Fruit fly (Drosophila melanogaster) whole organism, wandering third instar larva: ENCODE measurements around the gene CG5122.

Source experiments
- Abd-B ChIP-seq: fragments of >200 bp; optimal IDR thresholded peaks from 2 replicates; lab custom pipeline; 2017; ENCODE audit warnings: missing biosample characterization, missing genetic modification characterization
- CG32264 ChIP-seq: fragments of 200-800 bp; sonication (Bioruptor generic); optimal IDR thresholded peaks from 2 replicates; lab custom pipeline; 2016; ENCODE audit warnings: missing biosample characterization, missing genetic modification characterization
- CG9705 ChIP-seq: fragments of 200-800 bp; sonication (Bioruptor generic); optimal IDR thresholded peaks from 2 replicates; lab custom pipeline; 2018; ENCODE audit warnings: missing biosample characterization, mild to moderate bottlenecking, missing genetic modification characterization
- CrebA ChIP-seq: fragments of 200-800 bp; sonication (Bioruptor generic); optimal IDR thresholded peaks from 2 replicates; lab custom pipeline; 2016; ENCODE audit warnings: missing biosample characterization, mild to moderate bottlenecking, missing genetic modification characterization, borderline replicate concordance
- Dfd ChIP-seq: fragments of >200 bp; optimal IDR thresholded peaks from 2 replicates; lab custom pipeline; 2017; ENCODE audit warnings: missing biosample characterization, missing genetic modification characterization
- Dif ChIP-seq: fragments of 200-275, 200-300 bp; sonication (Bioruptor generic); optimal IDR thresholded peaks from 2 replicates; lab custom pipeline; 2018; ENCODE audit warnings: missing biosample characterization, missing genetic modification characterization; ENCODE audit not compliant: partially characterized antibody
- GATAd ChIP-seq: sonication (Bioruptor generic); optimal IDR thresholded peaks from 2 replicates; lab custom pipeline; 2016; ENCODE audit warnings: missing biosample characterization, missing genetic modification characterization
- Hnf4 ChIP-seq: fragments of 200-800 bp; sonication (Bioruptor generic); optimal IDR thresholded peaks from 2 replicates; lab custom pipeline; 2016; ENCODE audit warnings: missing biosample characterization, mild to moderate bottlenecking, missing genetic modification characterization
- Hr78 ChIP-seq: fragments of >200 bp; optimal IDR thresholded peaks from 2 replicates; lab custom pipeline; 2017; ENCODE audit warnings: missing biosample characterization, missing genetic modification characterization
- Hr83 ChIP-seq: fragments of 200-300 bp; sonication (Bioruptor generic); optimal IDR thresholded peaks from 2 replicates; lab custom pipeline; 2016; ENCODE audit warnings: missing biosample characterization, mild to moderate bottlenecking, missing genetic modification characterization, moderate library complexity; ENCODE audit not compliant: poor library complexity, severe bottlenecking
- Jra ChIP-seq: sonication (Bioruptor generic); optimal IDR thresholded peaks from 2 replicates; lab custom pipeline; 2016; ENCODE audit warnings: missing biosample characterization, missing genetic modification characterization
- Mio ChIP-seq: sonication (Bioruptor generic); optimal IDR thresholded peaks from 2 replicates; lab custom pipeline; 2016; ENCODE audit warnings: missing biosample characterization, missing genetic modification characterization
- Myc ChIP-seq: fragments of >200 bp; optimal IDR thresholded peaks from 2 replicates; lab custom pipeline; 2017
- N ChIP-seq: fragments of >200 bp; optimal IDR thresholded peaks from 2 replicates; lab custom pipeline; 2018; ENCODE audit warnings: missing biosample characterization, missing external identifiers, missing genetic modification characterization
- OdsH ChIP-seq: fragments of 200-800 bp; sonication (Bioruptor generic); optimal IDR thresholded peaks from 2 replicates; lab custom pipeline; 2016; ENCODE audit warnings: missing biosample characterization, mild to moderate bottlenecking, missing genetic modification characterization
- Rel ChIP-seq, 2 experiments: fragments of 200-800 bp; sonication (Bioruptor generic) in 1 of 2; optimal IDR thresholded peaks; 2 replicates in 1 of 2; 3 replicates in 1 of 2; lab custom pipeline; 2016 to 2019; ENCODE audit warnings: mild to moderate bottlenecking in 2 of 2, missing biosample characterization in 2 of 2, missing genetic modification characterization in 2 of 2, moderate library complexity in 1 of 2
- Sp1 ChIP-seq: fragments of 200-800 bp; sonication (Bioruptor generic); optimal IDR thresholded peaks from 3 replicates; lab custom pipeline; 2019; ENCODE audit warnings: missing biosample characterization, mild to moderate bottlenecking, missing genetic modification characterization, moderate library complexity
- br ChIP-seq: fragments of 200-800 bp; sonication (Bioruptor generic); optimal IDR thresholded peaks from 2 replicates; lab custom pipeline; 2016; ENCODE audit warnings: missing biosample characterization, missing genetic modification characterization
- brk ChIP-seq: fragments of 200-800 bp; sonication (Bioruptor generic); optimal IDR thresholded peaks from 2 replicates; lab custom pipeline; 2016; ENCODE audit warnings: missing biosample characterization, mild to moderate bottlenecking, missing genetic modification characterization
- dmrt93B ChIP-seq: fragments of 200-800 bp; sonication (Bioruptor generic); optimal IDR thresholded peaks from 2 replicates; lab custom pipeline; 2018; ENCODE audit warnings: missing biosample characterization, mild to moderate bottlenecking, missing genetic modification characterization
- ey ChIP-seq: fragments of 200-800 bp; sonication (Bioruptor generic); optimal IDR thresholded peaks from 2 replicates; lab custom pipeline; 2016; ENCODE audit warnings: missing biosample characterization, missing genetic modification characterization
- foxo ChIP-seq, 2 experiments: fragments of 200-800 bp; sonication (Bioruptor generic); optimal IDR thresholded peaks; 2 replicates in 1 of 2; 3 replicates in 1 of 2; lab custom pipeline; 2016 to 2017; ENCODE audit warnings: missing biosample characterization in 2 of 2, missing genetic modification characterization in 2 of 2
- fru ChIP-seq: fragments of 200-800 bp; sonication (Bioruptor generic); optimal IDR thresholded peaks from 3 replicates; lab custom pipeline; 2016; ENCODE audit warnings: missing biosample characterization, mild to moderate bottlenecking, missing genetic modification characterization
- h ChIP-seq: fragments of 200-800 bp; sonication (Bioruptor generic); optimal IDR thresholded peaks from 3 replicates; lab custom pipeline; 2016; ENCODE audit warnings: missing biosample characterization, mild to moderate bottlenecking, missing genetic modification characterization
- jim ChIP-seq: fragments of 175-275, 200-325 bp; sonication (Bioruptor generic); optimal IDR thresholded peaks from 2 replicates; lab custom pipeline; 2016; ENCODE audit warnings: missing biosample characterization, mild to moderate bottlenecking, missing genetic modification characterization
- lola ChIP-seq: fragments of >200 bp; optimal IDR thresholded peaks from 2 replicates; lab custom pipeline; 2017; ENCODE audit warnings: missing biosample characterization, missing genetic modification characterization
- pan ChIP-seq: fragments of >200 bp; optimal IDR thresholded peaks from 2 replicates; lab custom pipeline; 2017
- psq ChIP-seq: fragments of 200-800 bp; sonication (Bioruptor generic); optimal IDR thresholded peaks from 3 replicates; lab custom pipeline; 2017; ENCODE audit warnings: missing biosample characterization, mild to moderate bottlenecking, missing genetic modification characterization, moderate library complexity
- rgr ChIP-seq: fragments of 200-800 bp; sonication (Bioruptor generic); optimal IDR thresholded peaks from 3 replicates; lab custom pipeline; 2016; ENCODE audit warnings: missing biosample characterization, mild to moderate bottlenecking, missing genetic modification characterization
- sage ChIP-seq: fragments of 200-800 bp; sonication (Bioruptor generic); optimal IDR thresholded peaks from 2 replicates; lab custom pipeline; 2016; ENCODE audit warnings: missing biosample characterization, mild to moderate bottlenecking, missing genetic modification characterization
- sv ChIP-seq: fragments of 200-800 bp; sonication (Bioruptor generic); optimal IDR thresholded peaks from 3 replicates; lab custom pipeline; 2016; ENCODE audit warnings: missing biosample characterization, missing genetic modification characterization
- tai ChIP-seq: sonication (Bioruptor generic); optimal IDR thresholded peaks from 2 replicates; lab custom pipeline; 2016; ENCODE audit warnings: missing biosample characterization, missing genetic modification characterization
- usp ChIP-seq: fragments of >200 bp; optimal IDR thresholded peaks from 2 replicates; lab custom pipeline; 2017; ENCODE audit warnings: missing biosample characterization, missing genetic modification characterization
- woc ChIP-seq: sonication (Bioruptor generic); optimal IDR thresholded peaks from 2 replicates; lab custom pipeline; 2016; ENCODE audit warnings: missing biosample characterization, mild to moderate bottlenecking, missing genetic modification characterization

Gene CG5122

DNA sequence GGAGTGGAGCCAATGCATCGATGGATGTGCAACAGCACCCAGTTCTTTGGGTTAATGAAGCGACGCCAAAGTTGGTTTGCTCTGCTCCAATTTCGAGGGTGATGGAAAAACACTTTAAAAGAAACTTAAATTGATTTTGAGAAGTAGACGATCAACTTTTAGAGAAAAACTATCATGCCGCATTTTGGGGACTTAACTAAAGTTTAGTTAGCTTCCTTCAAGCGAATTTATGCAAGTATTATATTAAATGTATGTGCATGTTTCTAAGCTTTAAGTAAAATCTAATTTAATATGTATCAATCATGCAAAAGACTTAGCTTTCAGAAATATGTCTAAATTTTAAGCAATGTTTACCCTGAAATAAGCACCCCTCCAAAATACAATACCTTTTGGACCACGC, at the start of gene CG5122:
CG5122 (plus strand) TSS at position 301 of the 400 bp plus-strand sequence.
- no peak for TF ChIP-seq CrebA (GFP tag; lab: Kevin White, UChicago)

DNA sequence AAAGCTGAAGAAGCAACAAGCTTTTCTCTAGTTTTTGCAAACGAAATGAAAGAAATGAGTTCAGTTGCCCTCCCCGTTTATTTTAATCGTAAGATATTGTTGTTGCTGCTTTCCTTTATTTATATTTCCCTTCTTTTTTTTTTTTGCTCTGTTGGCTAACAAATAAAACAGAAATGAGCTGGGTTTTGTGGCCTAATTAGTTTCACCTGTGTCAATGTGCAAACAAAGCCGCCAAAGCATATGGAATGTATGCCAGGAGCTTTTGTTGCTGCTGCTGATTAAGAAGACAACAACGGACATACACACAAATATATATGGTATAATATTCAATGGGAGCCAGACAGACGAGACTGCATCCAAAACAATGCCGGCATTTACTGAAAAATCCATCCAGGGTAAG, 48.2 kb upstream of the CG5122 start:
- no peak for TF ChIP-seq Dfd
- peak; percentile 93 for TF ChIP-seq Hr83 (GFP tag; lab: Kevin White, UChicago)
- TF ChIP-seq Sp1 (GFP tag; lab: Kevin White, UChicago): peak; percentile 9
- TF ChIP-seq dmrt93B (GFP tag; lab: Kevin White, UChicago): peak; percentile 6
- TF ChIP-seq Hr78 (GFP tag; lab: Kevin White, UChicago): no peak
- TF ChIP-seq CrebA (GFP tag; lab: Kevin White, UChicago): no peak
- peak in 1 of 2 experiments; percentile 73 for TF ChIP-seq foxo (GFP tag; optimal IDR thresholded peaks at IDR 0.05; lab: Kevin White, UChicago)
- TF ChIP-seq usp (GFP tag; lab: Kevin White, UChicago): no peak
- TF ChIP-seq h: peak; percentile 88
- TF ChIP-seq br (GFP tag; lab: Kevin White, UChicago): peak; percentile 68
- TF ChIP-seq jim (GFP tag; lab: Kevin White, UChicago): no peak
- no peak for TF ChIP-seq CG9705
- no peak for TF ChIP-seq pan
- peak; percentile 48 for TF ChIP-seq CG32264 (GFP tag; lab: Kevin White, UChicago)
- TF ChIP-seq Mio (GFP tag; lab: Kevin White, UChicago): no peak
- peak; percentile 73 for TF ChIP-seq Hnf4
- TF ChIP-seq OdsH (GFP tag; lab: Kevin White, UChicago): peak; percentile 85
- no peak for TF ChIP-seq lola (GFP tag; lab: Kevin White, UChicago)
- no peak for TF ChIP-seq woc (GFP tag; lab: Kevin White, UChicago)
- TF ChIP-seq Dif (GFP tag; lab: Kevin White, UChicago): no peak
- TF ChIP-seq GATAd: no peak
- TF ChIP-seq Jra (GFP tag; lab: Kevin White, UChicago): peak; percentile 56
- TF ChIP-seq tai (GFP tag; lab: Kevin White, UChicago): peak; percentile 59
- no peak for TF ChIP-seq Myc (lab: Kevin White, UChicago)
- peak; percentile 90 for TF ChIP-seq rgr (GFP tag; lab: Kevin White, UChicago)
- peak; percentile 56 for TF ChIP-seq brk (GFP tag; lab: Kevin White, UChicago)
- TF ChIP-seq sage (GFP tag; lab: Kevin White, UChicago): no peak
- TF ChIP-seq psq: peak; percentile 67
- no peak for TF ChIP-seq Rel (GFP tag; optimal IDR thresholded peaks at IDR 0.05; lab: Kevin White, UChicago)
- no peak for TF ChIP-seq Rel (tag; optimal IDR thresholded peaks at IDR 0.05; lab: Kevin White, UChicago)
- peak; percentile 74 for TF ChIP-seq fru
- peak; percentile 27 for TF ChIP-seq ey (GFP tag; lab: Kevin White, UChicago)

DNA sequence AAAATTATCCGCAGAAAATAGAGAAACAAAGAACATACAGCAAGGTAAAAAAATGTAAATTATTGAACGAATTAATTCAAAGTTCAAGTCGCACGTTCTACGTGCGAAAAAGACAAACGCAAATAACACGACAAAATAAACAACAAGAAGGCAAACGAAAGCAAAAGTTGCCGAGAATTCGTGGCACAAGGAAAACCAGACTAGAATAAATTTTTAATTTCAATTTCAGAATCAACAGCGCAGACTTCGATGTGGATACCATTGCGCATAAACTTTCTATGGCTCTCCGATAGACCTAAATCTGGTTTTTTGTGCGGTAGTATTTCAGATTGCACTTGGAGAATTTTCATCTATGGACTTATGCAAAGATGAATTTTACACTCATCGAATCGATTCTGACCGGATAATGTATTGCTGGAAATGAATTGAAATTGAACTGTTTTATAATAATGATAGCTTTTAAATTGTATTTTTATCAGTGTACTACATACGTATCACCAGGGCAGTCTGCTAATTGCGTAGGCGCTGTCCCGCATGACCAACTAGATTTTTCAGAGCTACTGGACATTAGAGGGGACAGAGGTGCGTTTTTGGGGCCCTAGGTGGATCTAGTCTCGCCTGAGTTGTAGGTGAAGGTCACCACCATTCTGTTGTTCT, 46.8 kb upstream of the CG5122 start:
- TF ChIP-seq CrebA (GFP tag; lab: Kevin White, UChicago) (no peak), sv (GFP tag; lab: Kevin White, UChicago) (peak; percentile 85)

DNA sequence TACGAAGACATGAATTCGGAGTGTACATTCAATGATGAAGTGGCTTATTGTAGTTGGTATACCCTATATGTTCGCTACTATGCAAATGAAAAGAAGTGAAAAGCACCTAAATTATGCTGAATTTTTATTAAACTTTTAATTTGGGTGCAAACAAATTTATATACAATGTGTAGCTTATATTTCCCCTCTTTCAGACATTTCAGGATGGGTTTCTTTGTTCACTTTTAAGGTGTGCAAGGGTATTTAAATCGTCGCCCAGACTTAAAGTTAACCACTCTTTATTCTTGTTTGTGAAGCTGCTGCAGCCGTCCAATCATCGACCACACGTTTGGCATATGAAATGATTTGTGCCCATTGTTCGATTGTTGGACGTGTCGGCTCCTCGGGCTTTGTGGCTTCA, 43.7 kb upstream of the CG5122 start:
- TF ChIP-seq Sp1 (GFP tag; lab: Kevin White, UChicago) (no peak), OdsH (GFP tag; lab: Kevin White, UChicago) (peak; percentile 20), br (GFP tag; lab: Kevin White, UChicago) (peak; percentile 18), Abd-B (no peak), Rel (GFP tag; optimal IDR thresholded peaks at IDR 0.05; lab: Kevin White, UChicago) (no peak), Rel (tag; optimal IDR thresholded peaks at IDR 0.05; lab: Kevin White, UChicago) (no peak), psq (no peak), N (GFP tag; lab: Kevin White, UChicago) (no peak), sage (GFP tag; lab: Kevin White, UChicago) (no peak), woc (GFP tag; lab: Kevin White, UChicago) (peak; percentile 39), Dif (GFP tag; lab: Kevin White, UChicago) (no peak), h (peak; percentile 34), foxo (GFP tag; optimal IDR thresholded peaks at IDR 0.05; lab: Kevin White, UChicago) (peak in 1 of 2 experiments; percentile 24), ey (GFP tag; lab: Kevin White, UChicago) (peak; percentile 25), fru (peak; percentile 27), rgr (GFP tag; lab: Kevin White, UChicago) (peak; percentile 3), jim (GFP tag; lab: Kevin White, UChicago) (no peak), CG9705 (no peak), Myc (lab: Kevin White, UChicago) (no peak)
